Fruit fly (Drosophila melanogaster) whole organism, embryonic: ENCODE data around the gene Rab9D.

Experiments
- Atf-2 ChIP-seq: fragments of 200-800 bp; sonication (Bioruptor generic); optimal IDR thresholded peaks from 2 replicates; lab custom pipeline; 2016; ENCODE audit warnings: missing biosample characterization, missing genetic modification characterization
- CG10321 ChIP-seq: fragments of 200-800 bp; sonication (Bioruptor generic); IDR thresholded peaks from 2 replicates; pipeline ENCODE4 v1.3.6; 2022; ENCODE audit warnings: missing biosample characterization, missing genetic modification characterization
- CG11085 ChIP-seq: fragments of 200-800 bp; sonication (Bioruptor generic); IDR thresholded peaks from 2 replicates; pipeline ENCODE4 v1.3.6; 2022; ENCODE audit warnings: missing biosample characterization, missing genetic modification characterization
- CG12219 ChIP-seq: fragments of 200-800 bp; sonication (Bioruptor generic); optimal IDR thresholded peaks from 3 replicates; lab custom pipeline; 2018; ENCODE audit warnings: missing biosample characterization, mild to moderate bottlenecking, missing genetic modification characterization
- CG12299 ChIP-seq: fragments of 200-800 bp; sonication (Bioruptor generic); optimal IDR thresholded peaks from 2 replicates; lab custom pipeline; 2018; ENCODE audit warnings: missing biosample characterization, mild to moderate bottlenecking, missing genetic modification characterization
- CG12942 ChIP-seq: fragments of 200-800 bp; sonication (Bioruptor generic); optimal IDR thresholded peaks from 3 replicates; lab custom pipeline; 2016; ENCODE audit warnings: missing biosample characterization, missing genetic modification characterization
- CG13296 ChIP-seq: fragments of 200-800 bp; sonication (Bioruptor generic); optimal IDR thresholded peaks from 3 replicates; lab custom pipeline; 2018; ENCODE audit warnings: missing biosample characterization, mild to moderate bottlenecking, missing genetic modification characterization
- CG13424 ChIP-seq: fragments of 200-800 bp; sonication (Bioruptor generic); optimal IDR thresholded peaks from 2 replicates; lab custom pipeline; 2019; ENCODE audit warnings: missing biosample characterization, mild to moderate bottlenecking, missing genetic modification characterization, moderate library complexity
- CG14014 ChIP-seq: fragments of 200-800 bp; sonication (Bioruptor generic); IDR thresholded peaks from 2 replicates; pipeline ENCODE4 v1.3.6; 2022; ENCODE audit warnings: missing biosample characterization, missing genetic modification characterization
- CG15269 ChIP-seq: fragments of 200-800 bp; sonication (Bioruptor generic); optimal IDR thresholded peaks from 2 replicates; lab custom pipeline; 2018; ENCODE audit warnings: missing biosample characterization, mild to moderate bottlenecking, missing genetic modification characterization, moderate library complexity
- CG17912 ChIP-seq: fragments of 200-800 bp; sonication (Bioruptor generic); optimal IDR thresholded peaks from 2 replicates; lab custom pipeline; 2018; ENCODE audit warnings: missing biosample characterization, mild to moderate bottlenecking, missing genetic modification characterization
- CG1792 ChIP-seq: fragments of 200-800 bp; sonication (Bioruptor generic); optimal IDR thresholded peaks from 2 replicates; lab custom pipeline; 2016; ENCODE audit warnings: missing biosample characterization, missing genetic modification characterization
- CG2199 ChIP-seq: fragments of 200-800 bp; sonication (Bioruptor generic); IDR thresholded peaks from 3 replicates; pipeline ENCODE4 v1.3.6; 2022; ENCODE audit warnings: missing biosample characterization, missing genetic modification characterization
- CG2889 ChIP-seq: fragments of 200-800 bp; sonication (Bioruptor generic); IDR thresholded peaks from 3 replicates; pipeline ENCODE4 v1.3.6; 2022; ENCODE audit warnings: missing biosample characterization, missing genetic modification characterization
- CG3065 ChIP-seq: fragments of 200-800 bp; sonication (Bioruptor generic); optimal IDR thresholded peaks from 2 replicates; lab custom pipeline; 2016; ENCODE audit warnings: missing biosample characterization, missing genetic modification characterization
- CG31388 ChIP-seq: fragments of 200-800 bp; sonication (Bioruptor generic); optimal IDR thresholded peaks from 2 replicates; lab custom pipeline; 2016; ENCODE audit warnings: missing biosample characterization, missing genetic modification characterization
- CG31441 ChIP-seq: fragments of 200-800 bp; sonication (Bioruptor generic); IDR thresholded peaks from 2 replicates; pipeline ENCODE4 v1.3.6; 2022; ENCODE audit warnings: missing biosample characterization, missing genetic modification characterization
- CG34422 ChIP-seq: fragments of 200-800 bp; sonication (Bioruptor generic); IDR thresholded peaks from 3 replicates; pipeline ENCODE4 v1.3.6; 2022; ENCODE audit warnings: missing biosample characterization, missing genetic modification characterization
- CG3726 ChIP-seq: fragments of 200-800 bp; sonication (Bioruptor generic); IDR thresholded peaks from 3 replicates; pipeline ENCODE4, ENCODE4 v1.3.6; 2022; ENCODE audit warnings: missing biosample characterization, missing genetic modification characterization
- CG7786 ChIP-seq: fragments of 200-800 bp; sonication (Bioruptor generic); optimal IDR thresholded peaks from 2 replicates; lab custom pipeline; 2016; ENCODE audit warnings: missing biosample characterization, missing genetic modification characterization
- CG9609 ChIP-seq: fragments of 200-800 bp; sonication (Bioruptor generic); optimal IDR thresholded peaks from 3 replicates; lab custom pipeline; 2016; ENCODE audit warnings: missing biosample characterization, missing genetic modification characterization
- CG9727 ChIP-seq: fragments of 200-800 bp; sonication (Bioruptor generic); optimal IDR thresholded peaks from 3 replicates; lab custom pipeline; 2017; ENCODE audit warnings: missing biosample characterization, mild to moderate bottlenecking, missing genetic modification characterization
- CTCF ChIP-seq: fragments of 200-800 bp; sonication (Bioruptor generic); optimal IDR thresholded peaks from 2 replicates; lab custom pipeline; 2017; ENCODE audit warnings: missing biosample characterization, mild to moderate bottlenecking, missing genetic modification characterization, moderate library complexity
- Dek ChIP-seq: fragments of 200-800 bp; sonication (Bioruptor generic); optimal IDR thresholded peaks from 3 replicates; lab custom pipeline; 2019; ENCODE audit warnings: missing biosample characterization, mild to moderate bottlenecking, missing genetic modification characterization, moderate library complexity
- ERR ChIP-seq: fragments of 200-800 bp; sonication (Bioruptor generic); optimal IDR thresholded peaks from 2 replicates; lab custom pipeline; 2016; ENCODE audit warnings: missing biosample characterization, missing genetic modification characterization
- HLH3B ChIP-seq: fragments of 200-800 bp; sonication (Bioruptor generic); IDR thresholded peaks from 2 replicates; pipeline ENCODE4 v1.3.6; 2022; ENCODE audit warnings: missing biosample characterization, missing genetic modification characterization
- HLHmδ ChIP-seq: fragments of 200-800 bp; sonication (Bioruptor generic); optimal IDR thresholded peaks from 2 replicates; lab custom pipeline; 2018; ENCODE audit warnings: missing biosample characterization, mild to moderate bottlenecking, missing genetic modification characterization, moderate library complexity
- Lim3 ChIP-seq: fragments of 200-800 bp; sonication (Bioruptor generic); IDR thresholded peaks from 2 replicates; pipeline ENCODE4 v1.3.6; 2022; ENCODE audit warnings: missing biosample characterization, missing genetic modification characterization
- Myb ChIP-seq: fragments of 200-800 bp; sonication (Bioruptor generic); optimal IDR thresholded peaks from 2 replicates; lab custom pipeline; 2016; ENCODE audit warnings: missing biosample characterization, missing genetic modification characterization
- Neu2 ChIP-seq: fragments of 200-800 bp; sonication (Bioruptor generic); optimal IDR thresholded peaks from 3 replicates; lab custom pipeline; 2016; ENCODE audit warnings: missing biosample characterization, missing genetic modification characterization, borderline replicate concordance
- Nf-YA ChIP-seq: fragments of 200-800 bp; sonication (Bioruptor generic); IDR thresholded peaks from 2 replicates; pipeline ENCODE4 v1.3.6; 2022; ENCODE audit warnings: missing biosample characterization, missing genetic modification characterization
- Sin3A ChIP-seq: fragments of >200 bp; optimal IDR thresholded peaks from 2 replicates; lab custom pipeline; 2018
- Six4 ChIP-seq: fragments of 200-800 bp; sonication (Bioruptor generic); optimal IDR thresholded peaks from 2 replicates; lab custom pipeline; 2016; ENCODE audit warnings: missing biosample characterization, missing genetic modification characterization
- Spps ChIP-seq: fragments of 200-800 bp; sonication (Bioruptor generic); optimal IDR thresholded peaks from 2 replicates; lab custom pipeline; 2018; ENCODE audit warnings: missing biosample characterization, mild to moderate bottlenecking, missing genetic modification characterization
- Xbp1 ChIP-seq: fragments of 200-800 bp; sonication (Bioruptor generic); optimal IDR thresholded peaks from 3 replicates; lab custom pipeline; 2016; ENCODE audit warnings: missing biosample characterization, mild to moderate bottlenecking, missing genetic modification characterization
- btn ChIP-seq: fragments of 200-800 bp; sonication (Bioruptor generic); optimal IDR thresholded peaks from 2 replicates; lab custom pipeline; 2016; ENCODE audit warnings: missing biosample characterization, missing genetic modification characterization
- cg ChIP-seq: fragments of 200-800 bp; sonication (Bioruptor generic); optimal IDR thresholded peaks from 3 replicates; lab custom pipeline; 2019; ENCODE audit warnings: missing biosample characterization, mild to moderate bottlenecking, missing genetic modification characterization, moderate library complexity
- chn ChIP-seq: fragments of 200-800 bp; sonication (Bioruptor generic); optimal IDR thresholded peaks from 2 replicates; lab custom pipeline; 2016; ENCODE audit warnings: missing biosample characterization, missing genetic modification characterization
- fd102C ChIP-seq: fragments of 200-800 bp; sonication (Bioruptor generic); optimal IDR thresholded peaks from 2 replicates; lab custom pipeline; 2018; ENCODE audit warnings: missing biosample characterization, mild to moderate bottlenecking, missing genetic modification characterization, moderate library complexity
- gfzf ChIP-seq: fragments of 200-800 bp; sonication (Bioruptor generic); optimal IDR thresholded peaks from 2 replicates; lab custom pipeline; 2016; ENCODE audit warnings: missing biosample characterization, mild to moderate bottlenecking, missing genetic modification characterization, moderate library complexity
- hth ChIP-seq: fragments of >200 bp; optimal IDR thresholded peaks from 2 replicates; lab custom pipeline; 2017; ENCODE audit warnings: inconsistent platforms
- kay ChIP-seq: fragments of 200-800 bp; sonication (Bioruptor generic); optimal IDR thresholded peaks from 2 replicates; lab custom pipeline; 2016; ENCODE audit warnings: missing biosample characterization, missing genetic modification characterization
- ken ChIP-seq: fragments of 200-800 bp; sonication (Bioruptor generic); IDR thresholded peaks from 3 replicates; pipeline ENCODE4 v1.3.6; 2022; ENCODE audit warnings: missing biosample characterization, missing genetic modification characterization
- klu ChIP-seq: fragments of 200-800 bp; sonication (Bioruptor generic); IDR thresholded peaks from 2 replicates; pipeline ENCODE4 v1.3.6; 2022; ENCODE audit warnings: missing biosample characterization, missing genetic modification characterization
- nerfin-1 ChIP-seq: fragments of 200-800 bp; sonication (Bioruptor generic); optimal IDR thresholded peaks from 3 replicates; lab custom pipeline; 2019; ENCODE audit warnings: missing biosample characterization, mild to moderate bottlenecking, missing genetic modification characterization, moderate library complexity
- nom ChIP-seq: fragments of 200-800 bp; sonication (Bioruptor generic); optimal IDR thresholded peaks from 2 replicates; lab custom pipeline; 2017; ENCODE audit warnings: missing biosample characterization, missing genetic modification characterization, mild to moderate bottlenecking, moderate library complexity, missing genetic modification reagents
- onecut ChIP-seq: fragments of 200-800 bp; sonication (Bioruptor generic); IDR thresholded peaks from 2 replicates; pipeline ENCODE4 v1.3.6; 2022; ENCODE audit warnings: missing biosample characterization, missing genetic modification characterization
- ranshi ChIP-seq: fragments of 200-800 bp; sonication (Bioruptor generic); IDR thresholded peaks from 2 replicates; pipeline ENCODE4 v1.3.6; 2022; ENCODE audit warnings: missing biosample characterization, missing genetic modification characterization
- repo ChIP-seq: fragments of 200-800 bp; sonication (Bioruptor generic); optimal IDR thresholded peaks from 2 replicates; lab custom pipeline; 2016; ENCODE audit warnings: missing biosample characterization, missing genetic modification characterization
- shn ChIP-seq: fragments of 200-800 bp; sonication (Bioruptor generic); optimal IDR thresholded peaks from 3 replicates; lab custom pipeline; 2016; ENCODE audit warnings: missing biosample characterization, missing genetic modification characterization
- sisA ChIP-seq: fragments of 200-800 bp; sonication (Bioruptor generic); IDR thresholded peaks from 2 replicates; pipeline ENCODE4 v1.3.6; 2022; ENCODE audit warnings: missing biosample characterization, missing genetic modification characterization
- sob ChIP-seq: fragments of 200-800 bp; sonication (Bioruptor generic); IDR thresholded peaks from 2 replicates; pipeline ENCODE4 v1.3.6; 2022; ENCODE audit warnings: missing biosample characterization, missing genetic modification characterization
- sqz ChIP-seq: fragments of 200-800 bp; sonication (Bioruptor generic); optimal IDR thresholded peaks from 3 replicates; lab custom pipeline; 2018; ENCODE audit warnings: missing biosample characterization, mild to moderate bottlenecking, missing genetic modification characterization
- trem ChIP-seq: fragments of 200-800 bp; optimal IDR thresholded peaks from 3 replicates; lab custom pipeline; 2019; ENCODE audit warnings: missing biosample characterization, mild to moderate bottlenecking, missing genetic modification characterization, moderate library complexity

Rab9D gene

dm6 chrX:10561433-10561832 is 27.5 kb upstream of the Rab9D start (continued):
- no peak for TF ChIP-seq HLHmδ
- TF ChIP-seq CG14014: peak; percentile 48
- TF ChIP-seq btn (GFP tag; lab: Kevin White, UChicago): no peak
- peak; percentile 46 for TF ChIP-seq CG9727 (GFP tag; lab: Kevin White, UChicago)
- TF ChIP-seq sqz (GFP tag; lab: Kevin White, UChicago): no peak
- peak; percentile 13 for TF ChIP-seq Six4
- TF ChIP-seq Spps (tag; lab: Kevin White, UChicago): no peak
- TF ChIP-seq CG13424 (tag; lab: Kevin White, UChicago): peak; percentile 63
- TF ChIP-seq CG9609 (GFP tag; lab: Kevin White, UChicago): no peak
- peak; percentile 44 for TF ChIP-seq Xbp1 (GFP tag; lab: Kevin White, UChicago)
- TF ChIP-seq onecut (GFP tag; lab: Robert Waterston, UW): no peak
- no peak for TF ChIP-seq Nf-YA
- no peak for TF ChIP-seq CG12942 (GFP tag; lab: Kevin White, UChicago)
- TF ChIP-seq Sin3A: no peak
- TF ChIP-seq CG2889 (GFP tag; lab: Robert Waterston, UW): no peak
- TF ChIP-seq sisA (GFP tag; lab: Robert Waterston, UW): no peak
- no peak for TF ChIP-seq ken (GFP tag; lab: Robert Waterston, UW)
- peak; percentile 69 for TF ChIP-seq CG31441
- no peak for TF ChIP-seq CG10321
- peak; percentile 30 for TF ChIP-seq cg (GFP tag; lab: Kevin White, UChicago)
- no peak for TF ChIP-seq trem
- no peak for TF ChIP-seq repo (GFP tag; lab: Kevin White, UChicago)
- no peak for TF ChIP-seq Atf-2 (GFP tag; lab: Kevin White, UChicago)
- TF ChIP-seq Neu2: no peak
- TF ChIP-seq klu: no peak
- no peak for TF ChIP-seq ranshi
- TF ChIP-seq fd102C (GFP tag; lab: Kevin White, UChicago): no peak
- TF ChIP-seq Myb (GFP tag; lab: Kevin White, UChicago): no peak
- TF ChIP-seq HLH3B (GFP tag; lab: Robert Waterston, UW): peak; percentile 47; the same call in 1 of the 2 replicates
- peak; percentile 65 for TF ChIP-seq Dek (tag; lab: Kevin White, UChicago)
- TF ChIP-seq CG11085 (GFP tag; lab: Robert Waterston, UW): no peak
- TF ChIP-seq CG7786: no peak
- TF ChIP-seq CG12299 (tag; lab: Kevin White, UChicago): no peak
- TF ChIP-seq nom (GFP tag; lab: Kevin White, UChicago): no peak
- TF ChIP-seq nerfin-1: no peak
- no peak for TF ChIP-seq CG3726
- TF ChIP-seq sob: peak; percentile 54
- TF ChIP-seq kay: no peak
- no peak for TF ChIP-seq CG12219 (GFP tag; lab: Kevin White, UChicago)
- no peak for TF ChIP-seq CG13296
- TF ChIP-seq CG34422: peak; percentile 54; the same call in 1 of the 3 replicates
- TF ChIP-seq CTCF: peak; percentile 42
- no peak for TF ChIP-seq CG17912
- TF ChIP-seq gfzf (GFP tag; lab: Kevin White, UChicago): no peak
- TF ChIP-seq chn (GFP tag; lab: Kevin White, UChicago): no peak
- TF ChIP-seq CG1792: no peak
- TF ChIP-seq CG31388: no peak
- no peak for TF ChIP-seq ERR (GFP tag; lab: Kevin White, UChicago)
- no peak for TF ChIP-seq shn (GFP tag; lab: Kevin White, UChicago)
- TF ChIP-seq CG2199 (GFP tag; lab: Robert Waterston, UW): no peak
- TF ChIP-seq hth: no peak
- peak; percentile 70 for TF ChIP-seq CG15269 (tag; lab: Kevin White, UChicago)
- TF ChIP-seq Lim3 (GFP tag; lab: Robert Waterston, UW): no peak
- no peak for TF ChIP-seq CG3065 (GFP tag; lab: Kevin White, UChicago)
